Fruit fly (Drosophila melanogaster): ENCODE data around the gene sina.

The sina gene

dm6 chr3L:16853533-16854386 is at the start of gene sina:
Gene sina (plus strand): TSS chr3L:16853751.
- peak; percentile 23 for TF ChIP-seq pfk (GFP tag; optimal IDR thresholded peaks at IDR 0.05)
- no peak for TF ChIP-seq dati (GFP tag; IDR thresholded peaks at IDR 0.05)
- peak; percentile 5; the same call in 1 of the 3 replicates for TF ChIP-seq zen2 (GFP tag; IDR thresholded peaks at IDR 0.05; ENCODE audit: partially characterized antibody)
- TF ChIP-seq CG33557 (GFP tag; optimal IDR thresholded peaks at IDR 0.05), result no peak
- TF ChIP-seq Camta (GFP tag; optimal IDR thresholded peaks at IDR 0.05), result peak; percentile 27
- TF ChIP-seq CG3726 (GFP tag; IDR thresholded peaks at IDR 0.05), result no peak
- no peak for TF ChIP-seq CG2678 (tag; optimal IDR thresholded peaks at IDR 0.05)
- peak; percentile 54; the same call in 1 of the 3 replicates for TF ChIP-seq CG34422 (GFP tag; IDR thresholded peaks at IDR 0.05)
- peak; percentile 94 for TF ChIP-seq CG2116 (GFP tag; optimal IDR thresholded peaks at IDR 0.05)
- no peak for TF ChIP-seq pnt (GFP tag; optimal IDR thresholded peaks at IDR 0.05)
- peak; percentile 9 for TF ChIP-seq NfI (GFP tag; optimal IDR thresholded peaks at IDR 0.05)
- peak; percentile 20; the same call in 1 of the 2 replicates for TF ChIP-seq CG3847 (GFP tag; IDR thresholded peaks at IDR 0.05)
- no peak for TF ChIP-seq fd102C (GFP tag; optimal IDR thresholded peaks at IDR 0.05)
- TF ChIP-seq Sin3A (optimal IDR thresholded peaks at IDR 0.05), result peak; percentile 4
- no peak for TF ChIP-seq Dip3 (GFP tag; optimal IDR thresholded peaks at IDR 0.05)
- no peak for TF ChIP-seq Fer3 (tag; optimal IDR thresholded peaks at IDR 0.05)
- TF ChIP-seq Lhr (GFP tag; optimal IDR thresholded peaks at IDR 0.05), result peak; percentile 61
- peak; percentile 65 for TF ChIP-seq CG8924 (tag; optimal IDR thresholded peaks at IDR 0.05)
- peak; percentile 77 for TF ChIP-seq Dll (GFP tag; IDR thresholded peaks at IDR 0.05; ENCODE audit: partially characterized antibody)
- TF ChIP-seq CG43689 (GFP tag; IDR thresholded peaks at IDR 0.05), result no peak
- peak; percentile 84 for TF ChIP-seq CG34224 (GFP tag; IDR thresholded peaks at IDR 0.05; ENCODE audit: partially characterized antibody)
- TF ChIP-seq E2f2 (GFP tag; IDR thresholded peaks at IDR 0.05), result peak; percentile 84
- no peak for TF ChIP-seq CG17186 (GFP tag; optimal IDR thresholded peaks at IDR 0.05)
- no peak for TF ChIP-seq CG10209 (GFP tag; optimal IDR thresholded peaks at IDR 0.05)
- TF ChIP-seq luna (GFP tag; optimal IDR thresholded peaks at IDR 0.05), result no peak
- peak; percentile 88 for TF ChIP-seq Bgb (GFP tag; IDR thresholded peaks at IDR 0.05; ENCODE audit: partially characterized antibody)
- TF ChIP-seq chinmo (GFP tag; IDR thresholded peaks at IDR 0.05; ENCODE audit: partially characterized antibody), result peak; percentile 79; the same call in 3 of the 4 replicates
- TF ChIP-seq pzg (GFP tag; optimal IDR thresholded peaks at IDR 0.05), result peak; percentile 92
- no peak for TF ChIP-seq en (GFP tag; optimal IDR thresholded peaks at IDR 0.05)
- TF ChIP-seq Lim3 (GFP tag; IDR thresholded peaks at IDR 0.05), result no peak
- peak; percentile 52 for TF ChIP-seq lilli (GFP tag; optimal IDR thresholded peaks at IDR 0.05)
- TF ChIP-seq Sry-δ (GFP tag; optimal IDR thresholded peaks at IDR 0.05), result peak; percentile 91
- no peak for TF ChIP-seq Max (GFP tag; optimal IDR thresholded peaks at IDR 0.05)
- TF ChIP-seq vvl (GFP tag; IDR thresholded peaks at IDR 0.05), result peak; percentile 48
- TF ChIP-seq CG2712 (tag; optimal IDR thresholded peaks at IDR 0.05), result peak; percentile 57
- peak; percentile 7 for TF ChIP-seq CG12155 (GFP tag; optimal IDR thresholded peaks at IDR 0.05)
- peak; percentile 95 for TF ChIP-seq stwl (tag; optimal IDR thresholded peaks at IDR 0.05)
- no peak for TF ChIP-seq sima (GFP tag; optimal IDR thresholded peaks at IDR 0.05)
- TF ChIP-seq CrebB (tag; optimal IDR thresholded peaks at IDR 0.05), result no peak
- peak; percentile 59 for TF ChIP-seq nmo (GFP tag; optimal IDR thresholded peaks at IDR 0.05)
- peak; percentile 10 for TF ChIP-seq dm (GFP tag; optimal IDR thresholded peaks at IDR 0.05)
- TF ChIP-seq CG17361 (GFP tag; IDR thresholded peaks at IDR 0.05), result no peak; the same call in 2 of the 3 replicates
- TF ChIP-seq CG15514 (GFP tag; optimal IDR thresholded peaks at IDR 0.05), result peak; percentile 71
- no peak for TF ChIP-seq chn (GFP tag; optimal IDR thresholded peaks at IDR 0.05)
- peak; percentile 64 for TF ChIP-seq vnd (GFP tag; IDR thresholded peaks at IDR 0.05; ENCODE audit: partially characterized antibody)
- no peak for TF ChIP-seq CG9609 (GFP tag; optimal IDR thresholded peaks at IDR 0.05)
- TF ChIP-seq odd (GFP tag; optimal IDR thresholded peaks at IDR 0.05), result no peak
- peak; percentile 91 for TF ChIP-seq tna (GFP tag; IDR thresholded peaks at IDR 0.05; ENCODE audit: partially characterized antibody)
